Fruit fly (Drosophila melanogaster) whole organism, pupa: ENCODE data around the gene wfs1.

Experiments
- CG13204 ChIP-seq: fragments of 200-800 bp; sonication (Bioruptor generic); optimal IDR thresholded peaks from 2 replicates; lab custom pipeline; 2018; ENCODE audit warnings: missing biosample characterization, mild to moderate bottlenecking, missing genetic modification characterization, moderate library complexity
- CG14655 ChIP-seq: fragments of 200-800 bp; sonication (Bioruptor generic); optimal IDR thresholded peaks from 3 replicates; lab custom pipeline; 2017; ENCODE audit warnings: mild to moderate bottlenecking, missing biosample characterization, missing genetic modification reagents, missing genetic modification characterization
- D1 ChIP-seq: fragments of 200-800 bp; sonication (Bioruptor generic); optimal IDR thresholded peaks from 2 replicates; lab custom pipeline; 2018; ENCODE audit warnings: missing biosample characterization, mild to moderate bottlenecking, missing genetic modification characterization, moderate library complexity

dm6 chr3R:22694659-22695058 lies 4.5 kb upstream of the wfs1 start, which contains the start of gene cd:
- no peak for TF ChIP-seq CG14655 (GFP tag; lab: Kevin White, UChicago)
- no peak for TF ChIP-seq D1 (tag; lab: Kevin White, UChicago)
- TF ChIP-seq CG13204 = no peak
